Fruit fly (Drosophila melanogaster) whole organism, pupa: ENCODE data around the gene Tengl1.

ENCODE experiments used
- CG10348 ChIP-seq: fragments of 200-800 bp; sonication (Bioruptor generic); IDR thresholded peaks from 2 replicates; pipeline ENCODE4 v1.3.6; 2022; ENCODE audit warnings: missing biosample characterization, missing genetic modification characterization
- CG12605 ChIP-seq: fragments of 200-800 bp; sonication (Bioruptor generic); IDR thresholded peaks from 2 replicates; pipeline ENCODE4 v1.3.6; 2022; ENCODE audit warnings: missing biosample characterization, missing genetic modification characterization
- CG13204 ChIP-seq: fragments of 200-800 bp; sonication (Bioruptor generic); optimal IDR thresholded peaks from 2 replicates; lab custom pipeline; 2018; ENCODE audit warnings: missing biosample characterization, mild to moderate bottlenecking, missing genetic modification characterization, moderate library complexity
- CG14655 ChIP-seq: fragments of 200-800 bp; sonication (Bioruptor generic); optimal IDR thresholded peaks from 3 replicates; lab custom pipeline; 2017; ENCODE audit warnings: mild to moderate bottlenecking, missing biosample characterization, missing genetic modification reagents, missing genetic modification characterization
- CG15710 ChIP-seq: fragments of 200-800 bp; sonication (Bioruptor generic); optimal IDR thresholded peaks from 2 replicates; lab custom pipeline; 2018; ENCODE audit warnings: missing biosample characterization, mild to moderate bottlenecking, missing genetic modification characterization, moderate library complexity
- CG17806 ChIP-seq: fragments of 200-800 bp; sonication (Bioruptor generic); optimal IDR thresholded peaks from 2 replicates; lab custom pipeline; 2018; ENCODE audit warnings: missing biosample characterization, mild to moderate bottlenecking, missing genetic modification characterization, moderate library complexity
- CG32121 ChIP-seq: fragments of 200-800 bp; sonication (Bioruptor generic); IDR thresholded peaks from 2 replicates; pipeline ENCODE4 v1.3.6; 2022; ENCODE audit warnings: missing biosample characterization, missing genetic modification characterization
- CG34367 ChIP-seq: fragments of 200-800 bp; sonication (Bioruptor generic); optimal IDR thresholded peaks from 2 replicates; lab custom pipeline; 2018; ENCODE audit warnings: missing biosample characterization, mild to moderate bottlenecking, missing genetic modification characterization
- CG4496 ChIP-seq: fragments of 200-800 bp; sonication (Bioruptor generic); IDR thresholded peaks from 3 replicates; pipeline ENCODE4 v1.3.6; 2022; ENCODE audit warnings: missing biosample characterization, missing genetic modification characterization
- CG8159 ChIP-seq: fragments of 200-800 bp; sonication (Bioruptor generic); optimal IDR thresholded peaks from 3 replicates; lab custom pipeline; 2018; ENCODE audit warnings: missing biosample characterization, mild to moderate bottlenecking, missing genetic modification characterization, moderate library complexity
- CG8301 ChIP-seq: fragments of 200-800 bp; sonication (Bioruptor generic); optimal IDR thresholded peaks from 2 replicates; lab custom pipeline; 2018; ENCODE audit warnings: missing biosample characterization, mild to moderate bottlenecking, missing genetic modification characterization
- CG9948 ChIP-seq: fragments of 200-800 bp; sonication (Bioruptor generic); optimal IDR thresholded peaks from 2 replicates; lab custom pipeline; 2018; ENCODE audit warnings: missing biosample characterization, mild to moderate bottlenecking, missing genetic modification characterization, moderate library complexity
- D1 ChIP-seq: fragments of 200-800 bp; sonication (Bioruptor generic); optimal IDR thresholded peaks from 2 replicates; lab custom pipeline; 2018; ENCODE audit warnings: missing biosample characterization, mild to moderate bottlenecking, missing genetic modification characterization, moderate library complexity
- EcR ChIP-seq: fragments of 200-800 bp; sonication (Bioruptor generic); optimal IDR thresholded peaks from 3 replicates; lab custom pipeline; 2019; ENCODE audit warnings: missing biosample characterization, missing genetic modification characterization, mild to moderate bottlenecking, moderate library complexity, missing genetic modification reagents
- Ets98B ChIP-seq: fragments of 200-800 bp; sonication (Bioruptor generic); IDR thresholded peaks from 2 replicates; pipeline ENCODE4 v1.3.6; 2022; ENCODE audit warnings: missing biosample characterization, missing genetic modification characterization
- Pif1A ChIP-seq: fragments of 200-800 bp; sonication (Bioruptor generic); optimal IDR thresholded peaks from 3 replicates; lab custom pipeline; 2016; ENCODE audit warnings: missing biosample characterization, missing genetic modification characterization
- Pif1B ChIP-seq: fragments of 200-800 bp; sonication (Bioruptor generic); optimal IDR thresholded peaks from 3 replicates; lab custom pipeline; 2016; ENCODE audit warnings: missing biosample characterization, missing genetic modification characterization
- Snoo ChIP-seq: fragments of 200-800 bp; sonication (Bioruptor generic); optimal IDR thresholded peaks from 3 replicates; lab custom pipeline; 2017; ENCODE audit warnings: missing biosample characterization, mild to moderate bottlenecking, missing genetic modification characterization, inconsistent platforms
- fd96Ca ChIP-seq: fragments of 200-800 bp; sonication (Bioruptor generic); IDR thresholded peaks from 3 replicates; pipeline ENCODE4 v1.3.6; 2022; ENCODE audit warnings: missing biosample characterization, missing genetic modification characterization
- gl ChIP-seq: fragments of 200-800 bp; sonication (Bioruptor generic); optimal IDR thresholded peaks from 2 replicates; lab custom pipeline; 2018; ENCODE audit warnings: missing biosample characterization, mild to moderate bottlenecking, missing genetic modification characterization
- rn ChIP-seq: fragments of 200-800 bp; sonication (Bioruptor generic); IDR thresholded peaks from 2 replicates; pipeline ENCODE4 v1.3.6; 2022; ENCODE audit warnings: missing biosample characterization, missing genetic modification characterization

The Tengl1 gene

DNA sequence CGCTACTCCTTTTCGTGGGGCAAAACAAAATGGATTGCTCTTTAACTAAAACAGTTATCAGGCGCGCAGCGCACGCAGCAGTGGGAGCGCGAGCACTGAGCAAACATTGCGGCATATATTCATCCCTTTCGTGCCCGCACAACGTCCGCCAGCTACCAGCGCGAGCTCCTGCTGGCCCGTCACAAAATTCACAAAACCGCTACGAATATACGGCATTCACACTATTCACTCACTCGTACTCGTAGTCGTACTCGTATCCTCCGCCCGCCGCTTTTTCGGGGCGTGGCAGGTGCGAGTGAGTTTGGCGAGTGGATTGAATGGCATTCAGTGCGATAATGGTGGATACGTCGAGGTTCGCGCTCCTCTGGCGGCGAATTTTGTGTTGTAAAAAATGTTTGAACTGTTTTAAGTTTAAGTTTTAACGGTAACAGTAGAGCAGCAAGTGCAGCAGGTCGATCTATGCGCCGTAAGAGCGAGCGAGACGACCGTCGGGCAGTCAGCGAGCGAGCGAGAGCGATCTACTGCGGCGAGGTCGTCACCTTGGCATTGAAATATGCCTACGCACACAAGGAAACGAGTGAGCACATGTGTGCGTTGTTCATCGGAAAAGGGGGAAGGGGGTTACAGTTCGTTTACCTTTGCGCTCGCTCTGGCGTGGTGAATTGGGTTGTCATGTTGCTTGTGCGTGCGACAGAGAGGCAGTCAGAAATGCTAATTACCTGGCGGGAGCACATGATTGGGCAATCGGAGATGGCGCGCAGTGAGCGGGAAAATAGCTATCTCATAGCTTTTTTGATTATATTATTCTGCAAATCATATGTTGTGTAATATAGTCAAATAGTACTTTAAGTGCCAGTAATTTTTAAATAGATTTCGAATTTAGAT, 43.6 kb downstream of the Tengl1 start:
- peak; percentile 27 for TF ChIP-seq CG17806
- TF ChIP-seq Snoo (tag; lab: Kevin White, UChicago) = peak; percentile 34
- peak; percentile 36 for TF ChIP-seq CG9948 (tag; lab: Kevin White, UChicago)
- no peak for TF ChIP-seq Ets98B (GFP tag; lab: Robert Waterston, UW)
- TF ChIP-seq CG15710 = peak; percentile 12
- TF ChIP-seq CG34367 (tag; lab: Kevin White, UChicago) = no peak
- no peak for TF ChIP-seq fd96Ca
- TF ChIP-seq gl (tag; lab: Kevin White, UChicago) = peak; percentile 30
- no peak for TF ChIP-seq CG12605 (GFP tag; lab: Robert Waterston, UW)
- TF ChIP-seq rn (GFP tag; lab: Robert Waterston, UW) = no peak
- TF ChIP-seq CG8301 (tag; lab: Kevin White, UChicago) = peak; percentile 65
- TF ChIP-seq CG32121 (GFP tag; lab: Robert Waterston, UW) = no peak
- peak; percentile 47 for TF ChIP-seq Pif1B
- TF ChIP-seq CG10348 (GFP tag; lab: Robert Waterston, UW) = no peak
- peak; percentile 100 for TF ChIP-seq EcR (GFP tag; lab: Kevin White, UChicago)
- TF ChIP-seq D1 = no peak
- TF ChIP-seq CG14655 (GFP tag; lab: Kevin White, UChicago) = peak; percentile 81
- TF ChIP-seq CG13204 (GFP tag; lab: Kevin White, UChicago) = peak; percentile 56
- TF ChIP-seq CG8159 (tag; lab: Kevin White, UChicago) = peak; percentile 37
- TF ChIP-seq Pif1A (GFP tag; lab: Kevin White, UChicago) = peak; percentile 58
- TF ChIP-seq CG4496 (GFP tag; lab: Robert Waterston, UW) = no peak

DNA sequence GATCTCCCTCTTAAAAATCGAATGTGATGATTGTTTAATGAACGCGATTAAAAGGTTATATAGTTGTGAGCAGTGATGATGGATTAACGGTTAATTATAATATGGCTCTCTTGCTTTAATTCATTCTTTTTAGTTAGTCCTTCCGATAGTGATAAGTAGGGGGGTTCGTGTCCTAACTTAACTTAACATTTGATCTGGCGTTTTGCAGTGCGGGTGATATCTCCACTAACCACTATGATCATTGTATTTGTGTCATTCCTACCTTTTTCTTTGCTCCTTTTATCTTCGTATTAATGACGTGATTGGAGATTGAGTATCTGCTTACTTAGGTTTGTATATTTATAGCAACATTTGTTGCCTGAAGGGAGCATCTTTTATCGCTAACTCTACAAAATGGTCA, 45.1 kb downstream of the Tengl1 start:
- TF ChIP-seq CG14655 (GFP tag; lab: Kevin White, UChicago) (no peak), Pif1A (GFP tag; lab: Kevin White, UChicago) (no peak), CG17806 (no peak), EcR (GFP tag; lab: Kevin White, UChicago) (no peak), rn (GFP tag; lab: Robert Waterston, UW) (no peak), CG15710 (no peak), Ets98B (GFP tag; lab: Robert Waterston, UW) (no peak), Snoo (tag; lab: Kevin White, UChicago) (no peak), CG8159 (tag; lab: Kevin White, UChicago) (no peak), CG4496 (GFP tag; lab: Robert Waterston, UW) (no peak), CG12605 (GFP tag; lab: Robert Waterston, UW) (no peak), CG10348 (GFP tag; lab: Robert Waterston, UW) (no peak), CG8301 (tag; lab: Kevin White, UChicago) (no peak)

dm6 chr2L:2194305-2194828, 46.0 kb downstream of the Tengl1 start:
- TF ChIP-seq Pif1A (GFP tag; lab: Kevin White, UChicago) (no peak), EcR (GFP tag; lab: Kevin White, UChicago) (peak; percentile 42), CG4496 (GFP tag; lab: Robert Waterston, UW) (no peak), D1 (no peak), fd96Ca (no peak), Ets98B (GFP tag; lab: Robert Waterston, UW) (no peak), CG34367 (tag; lab: Kevin White, UChicago) (no peak), CG12605 (GFP tag; lab: Robert Waterston, UW) (no peak)

- TF ChIP-seq CG8301 (tag; lab: Kevin White, UChicago) (peak; percentile 35), CG4496 (GFP tag; lab: Robert Waterston, UW) (no peak), CG14655 (GFP tag; lab: Kevin White, UChicago) (peak; percentile 32), fd96Ca (no peak), CG9948 (tag; lab: Kevin White, UChicago) (no peak), CG13204 (GFP tag; lab: Kevin White, UChicago) (peak; percentile 41), Snoo (tag; lab: Kevin White, UChicago) (peak; percentile 81), CG12605 (GFP tag; lab: Robert Waterston, UW) (no peak), Ets98B (GFP tag; lab: Robert Waterston, UW) (no peak), gl (tag; lab: Kevin White, UChicago) (peak; percentile 65), CG15710 (peak; percentile 27), CG34367 (tag; lab: Kevin White, UChicago) (peak; percentile 12), Pif1A (GFP tag; lab: Kevin White, UChicago) (peak; percentile 28), Pif1B (peak; percentile 33), CG17806 (peak; percentile 32), rn (GFP tag; lab: Robert Waterston, UW) (no peak), CG32121 (GFP tag; lab: Robert Waterston, UW) (no peak), D1 (no peak), EcR (GFP tag; lab: Kevin White, UChicago) (peak; percentile 87), CG10348 (GFP tag; lab: Robert Waterston, UW) (no peak), CG8159 (tag; lab: Kevin White, UChicago) (peak; percentile 45)
- TF ChIP-seq, all 21 proteins: peak for 12
These were observed 47.0 kb downstream of the Tengl1 start for dm6 chr2L:2193357-2193780.

- TF ChIP-seq CG13204 (GFP tag; lab: Kevin White, UChicago) = no peak
- TF ChIP-seq CG12605 (GFP tag; lab: Robert Waterston, UW) = no peak
- no peak for TF ChIP-seq CG14655 (GFP tag; lab: Kevin White, UChicago)
- no peak for TF ChIP-seq CG8301 (tag; lab: Kevin White, UChicago)
- no peak for TF ChIP-seq D1
- TF ChIP-seq Ets98B (GFP tag; lab: Robert Waterston, UW) = no peak
- no peak for TF ChIP-seq fd96Ca
- no peak for TF ChIP-seq CG8159 (tag; lab: Kevin White, UChicago)
- no peak for TF ChIP-seq CG10348 (GFP tag; lab: Robert Waterston, UW)
- TF ChIP-seq Pif1A (GFP tag; lab: Kevin White, UChicago) = no peak
- no peak for TF ChIP-seq rn (GFP tag; lab: Robert Waterston, UW)
- TF ChIP-seq gl (tag; lab: Kevin White, UChicago) = no peak
- no peak for TF ChIP-seq Pif1B
- no peak for TF ChIP-seq CG32121 (GFP tag; lab: Robert Waterston, UW)
- no peak for TF ChIP-seq EcR (GFP tag; lab: Kevin White, UChicago)
- no peak for TF ChIP-seq CG15710
- TF ChIP-seq CG9948 (tag; lab: Kevin White, UChicago) = no peak
- no peak for TF ChIP-seq CG17806
- no peak for TF ChIP-seq CG4496 (GFP tag; lab: Robert Waterston, UW)
These were observed 48.2 kb downstream of the Tengl1 start, which contains the start of gene CG10874 for dm6 chr2L:2192123-2192601. CG10874 (minus strand) TSS chr2L:2192386.
